Fruit fly (Drosophila melanogaster): Measurements from ENCODE around the gene Dip-C.

Gene Dip-C

DNA sequence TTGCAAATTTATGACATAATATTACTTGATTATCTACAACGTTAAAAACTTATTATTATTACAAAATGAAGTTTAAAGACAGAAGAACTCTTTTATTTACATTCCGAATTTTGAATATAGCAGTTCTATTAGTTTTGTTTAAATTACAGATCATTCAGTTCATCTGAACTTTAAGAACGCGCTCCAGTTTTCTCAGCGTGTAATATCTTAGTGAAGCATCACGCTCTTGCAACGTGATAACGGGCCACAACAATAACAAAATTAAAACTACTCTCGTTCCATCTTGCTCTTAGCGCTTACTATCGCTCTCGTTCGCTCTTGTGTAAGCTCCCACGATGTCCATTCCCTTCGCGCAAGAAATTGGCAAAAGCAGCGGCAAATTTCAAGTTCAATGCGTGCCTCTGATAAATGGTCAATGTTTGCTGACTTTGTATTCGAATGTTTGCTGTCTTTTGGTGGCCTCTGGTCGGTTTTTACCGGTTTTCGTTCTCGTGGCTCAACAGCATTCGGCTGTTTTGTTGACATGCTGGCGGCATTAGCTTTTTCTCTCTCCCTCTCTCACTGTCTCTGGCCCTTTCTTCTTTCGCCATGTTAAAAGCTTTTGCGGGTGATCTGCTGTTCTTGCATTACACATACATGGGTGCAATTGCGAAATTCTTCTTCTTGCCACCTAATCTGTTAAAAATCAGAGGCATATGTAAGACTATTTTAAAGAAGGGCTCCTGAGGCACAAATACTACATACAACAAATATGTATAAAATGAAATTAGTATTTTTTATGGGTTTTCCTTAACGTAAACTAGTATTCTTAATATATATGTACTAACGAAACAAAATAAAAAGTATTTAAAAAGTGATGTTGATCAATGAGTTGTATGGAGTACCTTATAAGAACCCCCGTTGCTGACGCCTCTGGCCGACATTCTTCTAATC, 29.3 kb upstream of the Dip-C start (continued):
- TF ChIP-seq Oaz (GFP tag; IDR thresholded peaks at IDR 0.05) (no peak), Aef1 (GFP tag; IDR thresholded peaks at IDR 0.05) (no peak), CG17328 (GFP tag; IDR thresholded peaks at IDR 0.05) (no peak), pb (GFP tag; optimal IDR thresholded peaks at IDR 0.05) (no peak), CG2202 (tag; optimal IDR thresholded peaks at IDR 0.05) (no peak), cwo (GFP tag; optimal IDR thresholded peaks at IDR 0.05) (peak; percentile 14), CG6765 (GFP tag; optimal IDR thresholded peaks at IDR 0.05) (no peak), CG30020 (tag; optimal IDR thresholded peaks at IDR 0.05) (no peak), CG9797 (GFP tag; optimal IDR thresholded peaks at IDR 0.05) (no peak), Fer1 (GFP tag; optimal IDR thresholded peaks at IDR 0.05) (peak; percentile 33), CG12071 (GFP tag; optimal IDR thresholded peaks at IDR 0.05) (no peak), CG3281 (GFP tag; optimal IDR thresholded peaks at IDR 0.05) (peak; percentile 61), Atf-2 (GFP tag; optimal IDR thresholded peaks at IDR 0.05) (no peak), jigr1 (GFP tag; IDR thresholded peaks at IDR 0.05) (no peak), schlank (tag; optimal IDR thresholded peaks at IDR 0.05) (no peak), Asciz (GFP tag; optimal IDR thresholded peaks at IDR 0.05) (no peak), CG1792 (GFP tag; optimal IDR thresholded peaks at IDR 0.05) (no peak), gcm2 (GFP tag; optimal IDR thresholded peaks at IDR 0.05) (no peak), slbo (GFP tag; IDR thresholded peaks at IDR 0.05) (peak; percentile 51; the same call in 1 of the 2 replicates), Rfx (GFP tag; IDR thresholded peaks at IDR 0.05) (peak; percentile 44), CG13624 (GFP tag; optimal IDR thresholded peaks at IDR 0.05) (no peak), sna (GFP tag; IDR thresholded peaks at IDR 0.05; ENCODE audit: partially characterized antibody) (no peak), CG16815 (GFP tag; optimal IDR thresholded peaks at IDR 0.05) (peak; percentile 15), ham (GFP tag; IDR thresholded peaks at IDR 0.05) (no peak), fd3F (GFP tag; optimal IDR thresholded peaks at IDR 0.05) (no peak), CG34224 (GFP tag; IDR thresholded peaks at IDR 0.05; ENCODE audit: partially characterized antibody) (0 out of 3 replicates have a peak, but pooled peaks have one; percentile 8), grn (GFP tag; optimal IDR thresholded peaks at IDR 0.05) (no peak), Meics (GFP tag; optimal IDR thresholded peaks at IDR 0.05) (peak; percentile 60), slp2 (GFP tag; optimal IDR thresholded peaks at IDR 0.05) (no peak), CG16863 (GFP tag; optimal IDR thresholded peaks at IDR 0.05) (no peak), CG13296 (GFP tag; optimal IDR thresholded peaks at IDR 0.05) (peak; percentile 9), trem (tag; optimal IDR thresholded peaks at IDR 0.05) (no peak), CG10543 (GFP tag; optimal IDR thresholded peaks at IDR 0.05) (no peak), Taf1 (GFP tag; IDR thresholded peaks at IDR 0.05) (peak; percentile 39; the same call in 1 of the 2 replicates), hth (optimal IDR thresholded peaks at IDR 0.05) (no peak), hb (GFP tag; IDR thresholded peaks at IDR 0.05; ENCODE audit: partially characterized antibody) (no peak), CG17612 (GFP tag; IDR thresholded peaks at IDR 0.05) (no peak), Neu2 (GFP tag; optimal IDR thresholded peaks at IDR 0.05; ENCODE audit: borderline replicate concordance) (no peak), CG11093 (GFP tag; IDR thresholded peaks at IDR 0.05) (no peak), CG12155 (GFP tag; optimal IDR thresholded peaks at IDR 0.05) (peak; percentile 6), CG4617 (GFP tag; optimal IDR thresholded peaks at IDR 0.05; ENCODE audit: borderline replicate concordance) (no peak), chif (GFP tag; optimal IDR thresholded peaks at IDR 0.05) (no peak), CG15269 (tag; optimal IDR thresholded peaks at IDR 0.05) (peak; percentile 71), grau (tag; optimal IDR thresholded peaks at IDR 0.05) (peak; percentile 64), D (optimal IDR thresholded peaks at IDR 0.05) (no peak), D (GFP tag; optimal IDR thresholded peaks at IDR 0.05) (no peak), danr (GFP tag; IDR thresholded peaks at IDR 0.05) (no peak), Dip3 (GFP tag; optimal IDR thresholded peaks at IDR 0.05) (peak; percentile 25), CG32532 (GFP tag; IDR thresholded peaks at IDR 0.05) (peak; percentile 45), MESR4 (GFP tag; optimal IDR thresholded peaks at IDR 0.05) (no peak)
